Worm (Caenorhabditis elegans) whole organism, midembryonic: ENCODE data around the gene math-10.
"Not testable (repeated sequence)": the region's sequence is repeated elsewhere in the genome, so short reads cannot be mapped to it uniquely, and the experiment has no call there.

Experiments used
- T22C8.4 ChIP-seq: fragments of 200-800 bp; sonication (Bioruptor generic); IDR thresholded peaks from 2 replicates; pipeline ENCODE4 v1.3.6; 2022; ENCODE audit warnings: missing genetic modification characterization, missing compliant biosample characterization
- cog-1 ChIP-seq: sonication (generic microtip); optimal IDR thresholded peaks from 2 replicates; lab custom pipeline; 2016; ENCODE audit warnings: missing genetic modification characterization, missing compliant biosample characterization
- flt-1 ChIP-seq: fragments of 200-800 bp; sonication (Bioruptor generic); IDR thresholded peaks from 2 replicates; pipeline ENCODE4 v1.3.6; 2022; ENCODE audit warnings: missing genetic modification characterization, missing compliant biosample characterization
- klf-2 ChIP-seq: fragments of 200-800 bp; sonication (Bioruptor generic); conservative IDR thresholded peaks from 2 replicates; pipeline ENCODE4 v1.3.6; 2022; ENCODE audit warnings: missing genetic modification reagents, missing genetic modification characterization, missing compliant biosample characterization
- med-1 ChIP-seq: sonication (generic microtip); optimal IDR thresholded peaks from 2 replicates; lab custom pipeline; 2017; ENCODE audit warnings: missing genetic modification characterization, mild to moderate bottlenecking, missing compliant biosample characterization, antibody characterized with exemption, missing genetic modification reagents; ENCODE audit not compliant: insufficient read depth
- ref-1 ChIP-seq: fragments of 200-800 bp; sonication (Bioruptor generic); conservative IDR thresholded peaks from 2 replicates; pipeline ENCODE4 v1.3.6; 2022; ENCODE audit warnings: missing genetic modification reagents, missing genetic modification characterization, missing compliant biosample characterization
- tab-1 ChIP-seq: fragments of 200-800 bp; sonication (Bioruptor generic); IDR thresholded peaks from 2 replicates; pipeline ENCODE4 v1.3.6; 2022; ENCODE audit warnings: missing genetic modification characterization, missing compliant biosample characterization
- ztf-23 ChIP-seq: fragments of 200-800 bp; sonication (Bioruptor generic); IDR thresholded peaks from 2 replicates; pipeline ENCODE4 v1.3.6; 2022; ENCODE audit warnings: missing genetic modification reagents, missing genetic modification characterization, missing compliant biosample characterization
- ztf-29 ChIP-seq: fragments of 200-800 bp; sonication (Bioruptor generic); IDR thresholded peaks from 2 replicates; pipeline ENCODE4 v1.3.6; 2022; ENCODE audit warnings: missing genetic modification reagents, missing genetic modification characterization, missing compliant biosample characterization

Gene math-10

ce11 chrII:1851716-1852115, 19.6 kb upstream of the math-10 start:
- TF ChIP-seq ref-1 (GFP tag; lab: Robert Waterston, UW), result no peak
- TF ChIP-seq med-1 (GFP tag; lab: Kevin White, UChicago), result no peak
- no peak for TF ChIP-seq flt-1 (GFP tag; lab: Robert Waterston, UW)
- no peak for TF ChIP-seq klf-2
- no peak for TF ChIP-seq ztf-29 (GFP tag; lab: Robert Waterston, UW)
- TF ChIP-seq T22C8.4 (GFP tag; lab: Robert Waterston, UW), result no peak
- TF ChIP-seq ztf-23 (GFP tag; lab: Robert Waterston, UW), result no peak
- no peak for TF ChIP-seq cog-1
- TF ChIP-seq tab-1, result no peak

ce11 chrII:1852503-1852902, 18.8 kb upstream of the math-10 start, which contains the start of gene C52E2.2:
C52E2.2 (plus strand) TSS chrII:1852803.
- TF ChIP-seq med-1 (GFP tag; lab: Kevin White, UChicago) (no peak), ztf-23 (GFP tag; lab: Robert Waterston, UW) (no peak), ref-1 (GFP tag; lab: Robert Waterston, UW) (no peak)

DNA sequence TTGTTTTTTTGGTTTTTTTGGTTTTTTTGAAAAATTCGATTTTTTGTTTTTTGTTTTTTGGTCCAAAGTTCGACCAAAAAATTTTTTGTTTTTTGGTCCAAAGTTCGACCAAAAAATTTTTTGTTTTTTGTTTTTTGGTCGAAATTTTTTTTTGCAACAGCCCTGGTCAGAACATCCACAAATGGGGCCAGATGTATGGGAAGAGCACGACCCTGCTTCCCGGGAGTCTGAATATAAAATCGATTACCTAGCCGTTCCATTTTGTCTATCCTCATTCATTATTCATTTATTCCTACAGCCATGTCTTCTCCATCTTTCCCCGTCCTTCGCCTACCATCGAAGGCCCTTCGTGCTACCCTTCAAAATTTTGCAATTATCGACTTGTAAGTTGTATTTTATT, 17.2 kb upstream of the math-10 start, which contains the start of gene fbxb-95:
TSS of gene fbxb-95 (plus strand) at position 301 of the 400 bp plus-strand sequence.
- not testable (repeated sequence) for TF ChIP-seq med-1 (GFP tag; lab: Kevin White, UChicago); T22C8.4 (GFP tag; lab: Robert Waterston, UW); ref-1 (GFP tag; lab: Robert Waterston, UW)

DNA sequence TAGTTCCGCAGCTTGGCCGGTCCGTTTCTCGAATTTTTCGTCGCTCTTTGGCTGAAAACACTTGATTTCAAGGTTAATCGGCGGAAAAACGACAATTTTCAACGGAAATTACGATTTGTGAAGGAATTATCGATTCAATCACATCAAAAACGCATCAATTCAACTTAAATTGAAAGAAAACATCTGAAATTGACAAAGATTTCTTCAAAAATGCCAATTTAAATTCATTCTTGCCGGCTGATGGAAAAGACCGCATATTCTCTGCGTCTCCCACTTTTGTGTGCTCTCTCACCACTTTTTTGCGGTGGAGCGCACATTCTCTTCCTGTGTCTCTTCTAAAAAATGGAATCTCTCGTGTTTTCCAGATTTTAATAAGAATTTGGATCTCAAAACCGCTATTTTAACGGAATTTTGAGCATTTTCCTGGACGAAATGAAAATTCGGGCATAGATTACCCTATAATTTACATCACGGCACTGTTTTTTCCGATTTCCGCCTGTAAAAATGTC, 10.0 kb upstream of the math-10 start, which contains the start of gene C16C4.18:
TSS of gene C16C4.18 (minus strand) at position 51 of the 509 bp plus-strand sequence.
- not testable (repeated sequence) for TF ChIP-seq ztf-23 (GFP tag; lab: Robert Waterston, UW); ztf-29 (GFP tag; lab: Robert Waterston, UW); med-1 (GFP tag; lab: Kevin White, UChicago)

ce11 chrII:1862334-1862733, 9.0 kb upstream of the math-10 start, which contains the start of gene fbxb-98:
fbxb-98 (plus strand) TSS chrII:1862634.
- TF ChIP-seq ztf-23 (GFP tag; lab: Robert Waterston, UW); ref-1 (GFP tag; lab: Robert Waterston, UW); cog-1: not testable (repeated sequence)

DNA sequence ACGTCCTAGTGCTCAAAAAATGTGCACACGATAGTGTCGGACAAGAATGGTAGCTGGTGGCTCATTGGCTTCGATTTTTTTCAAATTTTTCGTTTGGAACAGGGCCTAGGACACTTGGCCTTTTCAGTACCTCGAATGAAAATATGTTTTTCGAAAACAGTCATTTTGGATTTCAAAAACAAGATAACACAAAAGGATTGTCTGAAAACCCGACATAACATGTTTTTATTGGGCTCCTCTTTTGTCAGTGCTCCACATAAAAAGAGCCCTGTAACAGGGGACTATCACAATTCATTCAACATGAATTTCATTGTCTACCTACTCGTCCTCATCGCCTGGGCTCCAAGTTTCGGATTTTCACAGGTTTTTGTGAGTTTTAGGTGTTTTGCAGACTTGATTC, 7.1 kb upstream of the math-10 start, which contains the start of gene C16C4.17:
TSS of gene C16C4.17 (plus strand) at position 301 of the 400 bp plus-strand sequence.
- TF ChIP-seq klf-2, result no peak
- TF ChIP-seq cog-1, result no peak
- no peak for TF ChIP-seq ref-1 (GFP tag; lab: Robert Waterston, UW)
- no peak for TF ChIP-seq flt-1 (GFP tag; lab: Robert Waterston, UW)
- TF ChIP-seq med-1 (GFP tag; lab: Kevin White, UChicago), result no peak
- no peak for TF ChIP-seq ztf-29 (GFP tag; lab: Robert Waterston, UW)
- no peak for TF ChIP-seq tab-1
- TF ChIP-seq ztf-23 (GFP tag; lab: Robert Waterston, UW), result no peak
- no peak for TF ChIP-seq T22C8.4 (GFP tag; lab: Robert Waterston, UW)

- TF ChIP-seq ztf-29 (GFP tag; lab: Robert Waterston, UW), result no peak
- no peak for TF ChIP-seq ref-1 (GFP tag; lab: Robert Waterston, UW)
- no peak for TF ChIP-seq ztf-23 (GFP tag; lab: Robert Waterston, UW)
- TF ChIP-seq tab-1, result no peak
- no peak for TF ChIP-seq klf-2
- TF ChIP-seq T22C8.4 (GFP tag; lab: Robert Waterston, UW), result no peak
- no peak for TF ChIP-seq cog-1
- no peak for TF ChIP-seq flt-1 (GFP tag; lab: Robert Waterston, UW)
- no peak for TF ChIP-seq med-1 (GFP tag; lab: Kevin White, UChicago)
Observed at ce11 chrII:1865683-1866431, 5.5 kb upstream of the math-10 start, which contains the start of gene math-15. math-15 (plus strand) TSS chrII:1866381.

- TF ChIP-seq T22C8.4 (GFP tag; lab: Robert Waterston, UW) (no peak), ztf-29 (GFP tag; lab: Robert Waterston, UW) (no peak), flt-1 (GFP tag; lab: Robert Waterston, UW) (no peak), cog-1 (no peak), klf-2 (no peak), ztf-23 (GFP tag; lab: Robert Waterston, UW) (no peak), tab-1 (no peak)
Observed at ce11 chrII:1869120-1869519, 2.2 kb upstream of the math-10 start, which contains the start of gene math-14. math-14 (plus strand) TSS chrII:1869420.

- TF ChIP-seq klf-2, result no peak
- TF ChIP-seq ref-1 (GFP tag; lab: Robert Waterston, UW), result no peak
- TF ChIP-seq med-1 (GFP tag; lab: Kevin White, UChicago), result no peak
- no peak for TF ChIP-seq flt-1 (GFP tag; lab: Robert Waterston, UW)
- no peak for TF ChIP-seq T22C8.4 (GFP tag; lab: Robert Waterston, UW)
- no peak for TF ChIP-seq cog-1
- no peak for TF ChIP-seq tab-1
- TF ChIP-seq ztf-23 (GFP tag; lab: Robert Waterston, UW), result no peak
- TF ChIP-seq ztf-29 (GFP tag; lab: Robert Waterston, UW), result no peak
Observed at ce11 chrII:1875658-1876057, 4.3 kb downstream of the math-10 start, which contains the start of gene math-13. math-13 (plus strand) TSS chrII:1875958.

DNA sequence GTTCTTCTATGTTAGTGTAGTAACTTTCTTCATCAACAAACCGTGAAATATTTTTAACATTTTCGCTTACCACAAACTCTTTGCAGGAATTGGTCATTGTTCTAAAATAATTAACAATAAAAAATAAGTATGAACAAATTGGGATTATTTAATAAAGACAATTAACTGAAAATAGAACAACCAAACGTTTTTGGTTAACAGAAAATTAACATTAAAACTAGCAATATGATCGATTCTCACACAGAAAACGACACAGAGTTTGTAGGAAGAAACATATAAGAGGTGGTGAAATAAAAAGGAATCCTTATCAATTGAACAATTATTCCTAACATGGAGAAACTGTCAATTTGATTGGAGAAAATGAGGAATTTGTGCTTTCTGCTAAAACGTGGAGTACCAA, 7.3 kb downstream of the math-10 start, which contains the start of gene math-16:
TSS of gene math-16 (minus strand) at position 101 of the 400 bp plus-strand sequence.
- no peak for TF ChIP-seq med-1 (GFP tag; lab: Kevin White, UChicago)
- TF ChIP-seq ref-1 (GFP tag; lab: Robert Waterston, UW), result no peak
- no peak for TF ChIP-seq ztf-29 (GFP tag; lab: Robert Waterston, UW)
- no peak for TF ChIP-seq cog-1
- TF ChIP-seq ztf-23 (GFP tag; lab: Robert Waterston, UW), result no peak
- TF ChIP-seq tab-1, result no peak
- TF ChIP-seq T22C8.4 (GFP tag; lab: Robert Waterston, UW), result no peak
- TF ChIP-seq flt-1 (GFP tag; lab: Robert Waterston, UW), result no peak
- no peak for TF ChIP-seq klf-2
